Worm (Caenorhabditis elegans): Measurements from ENCODE around the gene Y50E8A.11.

ce11 chrV:14821553-14821952 is 40.3 kb downstream of the Y50E8A.11 start, which contains the start of gene W06A7.2:
- TF ChIP-seq nhr-237 (tag; optimal IDR thresholded peaks at IDR 0.05) (no peak), unc-130 (tag; optimal IDR thresholded peaks at IDR 0.05) (no peak), mep-1 (tag; optimal IDR thresholded peaks at IDR 0.05) (no peak), alr-1 (tag; optimal IDR thresholded peaks at IDR 0.05; ENCODE audit: borderline replicate concordance) (no peak), ztf-11 (tag; optimal IDR thresholded peaks at IDR 0.05) (no peak), dpl-1 (GFP tag; optimal IDR thresholded peaks at IDR 0.05) (no peak), snpc-4 (tag; optimal IDR thresholded peaks at IDR 0.05) (no peak), nhr-77 (tag; optimal IDR thresholded peaks at IDR 0.05) (no peak), ama-1 (optimal IDR thresholded peaks at IDR 0.05) (no peak)
